Comparison of ENCODE assay signal across 2 worm cellular contexts in genomic region chrIV:13807724-13808123, ce11.
A peak's percentile ranks its signal among the peaks of the same experiment; 100 is the strongest.
TF ChIP-seq lines count a peak whose summit lies in the region.

Gene Y45F10D.14 (minus strand): TSS chrIV:13807824.

TF ChIP-seq in whole organism, L3 larva, 47 proteins besides CTCF, POLR2A, EP300 and RAD21:
- TF ChIP-seq zag-1 (tag; optimal IDR thresholded peaks at IDR 0.05; lab: Kevin White, UChicago) (no peak), nhr-25 (tag; optimal IDR thresholded peaks at IDR 0.05; lab: Kevin White, UChicago) (peak; percentile 10)
TF ChIP-seq in whole organism, L3 larva: peak in this region for 1.

TF ChIP-seq in whole organism, L4 larva, 104 proteins besides CTCF, POLR2A, EP300 and RAD21:
- TF ChIP-seq set-16 (GFP tag; IDR thresholded peaks at IDR 0.05; lab: Robert Waterston, UW) (no peak), ceh-28 (tag; optimal IDR thresholded peaks at IDR 0.05; lab: Kevin White, UChicago) (no peak), unc-62 (GFP tag; optimal IDR thresholded peaks at IDR 0.05 in 1 of 2; lab: Kevin White, UChicago) (peak in 1 of 2 experiments; percentile 7), unc-62 (tag; optimal IDR thresholded peaks at IDR 0.05; lab: Kevin White, UChicago) (no peak), aha-1 (tag; lab: Kevin White, UChicago) (peak; percentile 74)
TF ChIP-seq in whole organism, L4 larva: peak in this region for 2.

Comparison
In these comparisons a context has a peak if more than half of its experiments do, and no peak if none do; other contexts are left out.
1. Of the 28 proteins assayed by ChIP-seq in both whole organism, L4 larva and whole organism, L3 larva: peak only in whole organism, L4 larva: none; only in whole organism, L3 larva: nhr-25; in both: none; in neither: 26; mixed calls (peak in some experiments, not most) for 1.